Worm (Caenorhabditis elegans): ENCODE measurements around the gene pdhk-2.

DNA sequence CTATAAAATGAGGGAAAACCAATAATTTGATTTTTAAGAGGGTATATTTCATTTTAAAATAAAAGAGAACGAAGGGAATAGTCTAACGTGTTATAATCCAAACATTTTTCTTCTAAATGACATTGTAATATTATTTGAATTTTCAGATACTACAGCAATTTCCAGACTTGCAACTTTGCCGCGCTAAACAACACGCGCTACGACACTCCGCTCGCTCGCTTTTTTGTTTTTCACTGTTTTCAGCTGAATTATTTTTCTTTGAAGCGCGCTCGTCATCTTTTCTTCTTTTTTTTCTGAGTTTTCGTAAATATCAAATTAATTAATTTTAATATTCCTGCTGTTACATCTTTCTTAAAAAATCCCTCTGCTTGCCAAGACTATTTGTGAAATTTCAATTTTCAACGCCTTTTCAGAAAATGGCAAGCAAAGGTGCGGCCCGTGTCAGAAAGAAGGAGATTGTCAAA lies 23.9 kb downstream of the pdhk-2 start, which contains the start of gene mrpl-11:
- TF ChIP-seq ama-1 (optimal IDR thresholded peaks at IDR 0.05) (no peak), B0310.2 (tag; optimal IDR thresholded peaks at IDR 0.05) (no peak), hmg-4 (GFP tag; optimal IDR thresholded peaks at IDR 0.05) (no peak), ceh-13 (GFP tag; optimal IDR thresholded peaks at IDR 0.05) (no peak), flt-1 (GFP tag; IDR thresholded peaks at IDR 0.05) (no peak), F13C5.2 (tag; optimal IDR thresholded peaks at IDR 0.05) (no peak), tbx-37 (GFP tag; conservative IDR thresholded peaks at IDR 0.05) (no peak), ets-7 (tag; optimal IDR thresholded peaks at IDR 0.05) (no peak), hnd-1 (tag; optimal IDR thresholded peaks at IDR 0.05) (no peak), tra-4 (tag; optimal IDR thresholded peaks at IDR 0.05) (no peak), pes-1 (GFP tag; IDR thresholded peaks at IDR 0.05) (no peak), tbx-11 (GFP tag; IDR thresholded peaks at IDR 0.05) (no peak), sea-1 (GFP tag; conservative IDR thresholded peaks at IDR 0.05) (no peak), scrt-1 (GFP tag; IDR thresholded peaks at IDR 0.05) (no peak)

All from whole organism, early embryonic.